Fruit fly (Drosophila melanogaster) whole organism, embryonic: Measurements from ENCODE around the gene Noa36.
A peak's percentile ranks its signal among the peaks of the same experiment; 100 is the strongest.

ENCODE experiments used
- C15 ChIP-seq: fragments of 200-800 bp; sonication (Bioruptor generic); IDR thresholded peaks from 3 replicates; pipeline ENCODE4 v1.3.6; 2022; ENCODE audit warnings: missing biosample characterization, missing genetic modification characterization
- CG10267 ChIP-seq: fragments of 200-800 bp; sonication (Bioruptor generic); optimal IDR thresholded peaks from 2 replicates; lab custom pipeline; 2018; ENCODE audit warnings: missing biosample characterization, mild to moderate bottlenecking, missing genetic modification characterization, moderate library complexity
- CG11093 ChIP-seq: fragments of 200-800 bp; sonication (Bioruptor generic); IDR thresholded peaks from 3 replicates; pipeline ENCODE4 v1.3.6; 2022; ENCODE audit warnings: missing biosample characterization, missing genetic modification characterization
- CG11398 ChIP-seq: fragments of 200-800 bp; sonication (Bioruptor generic); optimal IDR thresholded peaks from 2 replicates; lab custom pipeline; 2016; ENCODE audit warnings: missing biosample characterization, missing genetic modification characterization
- CG11504 ChIP-seq: fragments of 200-800 bp; sonication (Bioruptor generic); optimal IDR thresholded peaks from 3 replicates; lab custom pipeline; 2019; ENCODE audit warnings: missing biosample characterization, mild to moderate bottlenecking, missing genetic modification characterization, moderate library complexity
- CG11695 ChIP-seq: fragments of 200-800 bp; sonication (Bioruptor generic); IDR thresholded peaks from 3 replicates; pipeline ENCODE4 v1.3.6; 2022; ENCODE audit warnings: missing biosample characterization, missing genetic modification characterization
- CG11696 ChIP-seq: fragments of 200-800 bp; sonication (Bioruptor generic); IDR thresholded peaks from 2 replicates; pipeline ENCODE4 v1.3.6; 2022; ENCODE audit warnings: missing biosample characterization, missing genetic modification characterization
- CG12391 ChIP-seq: fragments of 200-800 bp; sonication (Bioruptor generic); optimal IDR thresholded peaks from 3 replicates; lab custom pipeline; 2018; ENCODE audit warnings: missing biosample characterization, mild to moderate bottlenecking, missing genetic modification characterization, moderate library complexity
- CG13123 ChIP-seq: fragments of 200-800 bp; sonication (Bioruptor generic); optimal IDR thresholded peaks from 2 replicates; lab custom pipeline; 2016; ENCODE audit warnings: missing biosample characterization, missing genetic modification characterization
- CG14710 ChIP-seq: fragments of 200-800 bp; sonication (Bioruptor generic); optimal IDR thresholded peaks from 3 replicates; lab custom pipeline; 2019; ENCODE audit warnings: missing biosample characterization, mild to moderate bottlenecking, missing genetic modification characterization, moderate library complexity
- CG18262 ChIP-seq: fragments of 200-800 bp; optimal IDR thresholded peaks from 3 replicates; lab custom pipeline; 2019; ENCODE audit warnings: missing biosample characterization, mild to moderate bottlenecking, missing genetic modification characterization, moderate library complexity
- CG2202 ChIP-seq: fragments of 200-800 bp; sonication (Bioruptor generic); optimal IDR thresholded peaks from 2 replicates; lab custom pipeline; 2018; ENCODE audit warnings: missing biosample characterization, mild to moderate bottlenecking, missing genetic modification characterization
- CG31365 ChIP-seq: fragments of 200-800 bp; sonication (Bioruptor generic); optimal IDR thresholded peaks from 2 replicates; lab custom pipeline; 2018; ENCODE audit warnings: missing biosample characterization, mild to moderate bottlenecking, missing genetic modification characterization
- CG31441 ChIP-seq: fragments of 200-800 bp; sonication (Bioruptor generic); IDR thresholded peaks from 2 replicates; pipeline ENCODE4 v1.3.6; 2022; ENCODE audit warnings: missing biosample characterization, missing genetic modification characterization
- CG4360 ChIP-seq: fragments of 200-800 bp; sonication (Bioruptor generic); IDR thresholded peaks from 2 replicates; pipeline ENCODE4 v1.3.6; 2022; ENCODE audit warnings: missing biosample characterization, missing genetic modification characterization
- CG4404 ChIP-seq: fragments of 200-800 bp; sonication (Bioruptor generic); IDR thresholded peaks from 2 replicates; pipeline ENCODE4 v1.3.6; 2022; ENCODE audit warnings: missing biosample characterization, missing genetic modification characterization
- CkIIα-i1 ChIP-seq: fragments of 200-800 bp; sonication (Bioruptor generic); IDR thresholded peaks from 2 replicates; pipeline ENCODE4 v1.3.6; 2022; ENCODE audit warnings: missing biosample characterization, missing genetic modification characterization
- Dbx ChIP-seq: fragments of 200-800 bp; sonication (Bioruptor generic); IDR thresholded peaks from 3 replicates; pipeline ENCODE4 v1.3.6; 2022; ENCODE audit warnings: missing biosample characterization, missing genetic modification characterization
- Dref ChIP-seq: fragments of 200-800 bp; sonication (Bioruptor generic); IDR thresholded peaks from 2 replicates; pipeline ENCODE4 v1.3.6; 2022; ENCODE audit warnings: missing biosample characterization, missing genetic modification characterization
- HLH54F ChIP-seq: fragments of 200-800 bp; sonication (Bioruptor generic); optimal IDR thresholded peaks from 3 replicates; lab custom pipeline; 2016; ENCODE audit warnings: missing biosample characterization, missing genetic modification characterization
- Hr51 ChIP-seq, 2 experiments: fragments of 200-800 bp; sonication (Bioruptor generic); optimal IDR thresholded peaks; 2 replicates in 1 of 2; 3 replicates in 1 of 2; lab custom pipeline; 2016 to 2018; ENCODE audit warnings: missing biosample characterization in 2 of 2, missing genetic modification characterization in 2 of 2, mild to moderate bottlenecking in 1 of 2, moderate library complexity in 1 of 2
- MBD-R2 ChIP-seq: fragments of 200-800 bp; sonication (Bioruptor generic); IDR thresholded peaks from 2 replicates; pipeline ENCODE4 v1.3.6; 2022; ENCODE audit warnings: missing biosample characterization, missing genetic modification characterization
- Poxn ChIP-seq: fragments of 200-800 bp; sonication (Bioruptor generic); IDR thresholded peaks from 2 replicates; pipeline ENCODE4 v1.3.6; 2022; ENCODE audit warnings: missing biosample characterization, missing genetic modification characterization
- Stat92E ChIP-seq, 3 experiments: fragments of >200 bp in 2 of 3; fragments of 200-800 bp in 1 of 3; sonication (Bioruptor generic) in 1 of 3; optimal IDR thresholded peaks; 2 replicates each; lab custom pipeline; 2017 to 2019; ENCODE audit warnings: missing biosample characterization in 3 of 3, missing genetic modification characterization in 3 of 3, mild to moderate bottlenecking in 1 of 3, moderate library complexity in 1 of 3
- abd-A ChIP-seq: fragments of 200-800 bp; sonication (Bioruptor generic); optimal IDR thresholded peaks from 3 replicates; lab custom pipeline; 2019; ENCODE audit warnings: missing biosample characterization, mild to moderate bottlenecking, missing genetic modification characterization, moderate library complexity
- ac ChIP-seq: fragments of 200-800 bp; sonication (Bioruptor generic); optimal IDR thresholded peaks from 3 replicates; lab custom pipeline; 2017; ENCODE audit warnings: missing biosample characterization, mild to moderate bottlenecking, missing genetic modification characterization
- aop ChIP-seq: fragments of 200-800 bp; sonication (Bioruptor generic); IDR thresholded peaks from 2 replicates; pipeline ENCODE4 v1.3.6; 2022; ENCODE audit warnings: missing biosample characterization, missing genetic modification characterization
- ara ChIP-seq: fragments of 200-800 bp; sonication (Bioruptor generic); IDR thresholded peaks from 2 replicates; pipeline ENCODE4 v1.3.6; 2022; ENCODE audit warnings: missing biosample characterization, missing genetic modification characterization
- ase ChIP-seq: fragments of 200-800 bp; sonication (Bioruptor generic); IDR thresholded peaks from 3 replicates; pipeline ENCODE4 v1.3.6; 2022; ENCODE audit warnings: missing biosample characterization, missing genetic modification characterization
- bigmax ChIP-seq: fragments of 200-800 bp; sonication (Bioruptor generic); optimal IDR thresholded peaks from 2 replicates; lab custom pipeline; 2018; ENCODE audit warnings: missing biosample characterization, mild to moderate bottlenecking, missing genetic modification characterization
- chm ChIP-seq: fragments of 200-800 bp; sonication (Bioruptor generic); IDR thresholded peaks from 2 replicates; pipeline ENCODE4 v1.3.6; 2022; ENCODE audit warnings: missing biosample characterization, missing genetic modification characterization
- ci ChIP-seq: fragments of 200-800 bp; sonication (Bioruptor generic); IDR thresholded peaks from 3 replicates; pipeline ENCODE4 v1.3.6; 2022; ENCODE audit warnings: missing biosample characterization, missing genetic modification characterization
- croc ChIP-seq: fragments of 200-800 bp; sonication (Bioruptor generic); conservative IDR thresholded peaks from 3 replicates; pipeline ENCODE4 v1.3.6; 2022; ENCODE audit warnings: missing biosample characterization, missing genetic modification characterization
- dmrt99B ChIP-seq: fragments of 200-800 bp; sonication (Bioruptor generic); optimal IDR thresholded peaks from 2 replicates; lab custom pipeline; 2018; ENCODE audit warnings: missing biosample characterization, mild to moderate bottlenecking, missing genetic modification characterization, moderate library complexity
- dysf ChIP-seq: fragments of 200-800 bp; sonication (Bioruptor generic); IDR thresholded peaks from 3 replicates; pipeline ENCODE4 v1.3.6; 2022; ENCODE audit warnings: missing biosample characterization, missing genetic modification characterization
- fd64A ChIP-seq: fragments of 200-800 bp; sonication (Bioruptor generic); optimal IDR thresholded peaks from 3 replicates; lab custom pipeline; 2018; ENCODE audit warnings: missing biosample characterization, mild to moderate bottlenecking, missing genetic modification characterization
- lab ChIP-seq: fragments of 200-800 bp; sonication (Bioruptor generic); optimal IDR thresholded peaks from 3 replicates; lab custom pipeline; 2017; ENCODE audit warnings: missing biosample characterization, missing genetic modification characterization, mild to moderate bottlenecking, moderate library complexity, missing genetic modification reagents
- lola ChIP-seq, 3 experiments: fragments of >200 bp in 2 of 3; fragments of 200-800 bp in 1 of 3; sonication (Bioruptor generic) in 1 of 3; optimal IDR thresholded peaks; 2 replicates each; lab custom pipeline; 2017 to 2019; ENCODE audit warnings: missing biosample characterization in 3 of 3, missing genetic modification characterization in 3 of 3, mild to moderate bottlenecking in 1 of 3, moderate library complexity in 1 of 3
- mirr ChIP-seq: fragments of 200-800 bp; sonication (Bioruptor generic); optimal IDR thresholded peaks from 3 replicates; lab custom pipeline; 2018; ENCODE audit warnings: missing biosample characterization, mild to moderate bottlenecking, missing genetic modification characterization
- nerfin-1 ChIP-seq: fragments of 200-800 bp; sonication (Bioruptor generic); optimal IDR thresholded peaks from 3 replicates; lab custom pipeline; 2019; ENCODE audit warnings: missing biosample characterization, mild to moderate bottlenecking, missing genetic modification characterization, moderate library complexity
- phol ChIP-seq: fragments of 200-800 bp; sonication (Bioruptor generic); optimal IDR thresholded peaks from 3 replicates; lab custom pipeline; 2018; ENCODE audit warnings: missing biosample characterization, mild to moderate bottlenecking, missing genetic modification characterization, moderate library complexity
- pros ChIP-seq: fragments of 200-800 bp; sonication (Bioruptor generic); optimal IDR thresholded peaks from 3 replicates; lab custom pipeline; 2019; ENCODE audit warnings: missing biosample characterization, mild to moderate bottlenecking, missing genetic modification characterization, moderate library complexity
- pzg ChIP-seq: fragments of 200-800 bp; sonication (Bioruptor generic); optimal IDR thresholded peaks from 3 replicates; lab custom pipeline; 2018; ENCODE audit warnings: missing biosample characterization, mild to moderate bottlenecking, missing genetic modification characterization, moderate library complexity
- seq ChIP-seq: fragments of 200-800 bp; sonication (Bioruptor generic); IDR thresholded peaks from 2 replicates; pipeline ENCODE4 v1.3.6; 2022; ENCODE audit warnings: missing biosample characterization, missing genetic modification characterization
- sima ChIP-seq: fragments of 200-800 bp; sonication (Bioruptor generic); optimal IDR thresholded peaks from 2 replicates; lab custom pipeline; 2016; ENCODE audit warnings: missing biosample characterization, missing genetic modification characterization
- slou ChIP-seq: fragments of 200-800 bp; sonication (Bioruptor generic); optimal IDR thresholded peaks from 3 replicates; lab custom pipeline; 2016; ENCODE audit warnings: missing biosample characterization, missing genetic modification characterization
- slp2 ChIP-seq: fragments of 200-800 bp; sonication (Bioruptor generic); optimal IDR thresholded peaks from 2 replicates; lab custom pipeline; 2016; ENCODE audit warnings: missing biosample characterization, missing genetic modification characterization
- stc ChIP-seq: fragments of 200-800 bp; sonication (Bioruptor generic); IDR thresholded peaks from 2 replicates; pipeline ENCODE4 v1.3.6; 2022; ENCODE audit warnings: missing biosample characterization, missing genetic modification characterization
- zfh2 ChIP-seq: fragments of 200-800 bp; sonication (Bioruptor generic); optimal IDR thresholded peaks from 2 replicates; lab custom pipeline; 2016; ENCODE audit warnings: missing biosample characterization, missing genetic modification characterization

Noa36 gene

DNA sequence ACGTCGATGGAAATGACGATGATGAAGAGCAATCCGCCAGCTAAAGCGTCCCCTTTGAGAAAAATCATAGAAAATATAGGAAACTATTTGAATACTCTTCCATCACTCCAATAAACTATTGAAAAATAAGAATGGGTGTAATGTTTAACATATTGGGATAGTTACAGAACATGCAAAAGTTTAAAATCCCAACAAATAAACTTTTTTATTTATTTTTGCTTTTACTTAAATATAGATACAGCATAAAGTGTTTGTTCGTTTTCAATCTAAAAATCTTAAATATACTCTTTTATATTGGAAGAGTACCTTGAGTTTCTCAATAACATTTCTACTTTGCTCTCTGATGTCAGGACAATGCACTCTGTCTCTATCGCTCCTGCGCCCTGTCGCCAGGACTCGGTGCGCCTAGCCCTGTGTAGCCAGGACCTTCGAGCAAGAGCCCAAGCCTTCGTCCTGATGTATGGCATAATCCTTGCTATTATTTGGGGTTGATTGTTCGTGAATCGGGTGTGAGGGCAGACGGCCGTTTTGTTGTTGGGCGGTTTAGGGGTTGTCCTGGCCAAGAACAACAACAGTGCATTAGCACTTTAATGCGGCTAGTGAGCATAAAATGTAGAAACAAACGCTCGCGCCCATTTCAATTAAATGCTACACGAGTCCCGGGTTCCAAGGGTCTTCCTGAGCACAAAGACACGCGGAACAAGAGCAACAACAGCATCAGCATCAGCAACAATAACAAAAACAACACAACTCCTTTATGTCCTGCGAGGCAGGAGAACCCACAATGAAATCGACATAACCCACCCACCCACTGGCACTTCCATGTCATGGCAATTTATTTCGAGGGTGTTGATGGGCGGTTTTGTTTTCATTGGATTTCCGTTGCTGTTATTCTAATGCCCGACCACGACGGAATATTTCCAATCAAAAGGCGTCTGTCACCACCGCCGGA is 26.1 kb downstream of the Noa36 start (continued):
- no peak for TF ChIP-seq CG11093 (GFP tag; lab: Robert Waterston, UW)
- TF ChIP-seq nerfin-1 (tag; lab: Kevin White, UChicago): peak; percentile 8
- peak; percentile 89 for TF ChIP-seq pros (GFP tag; lab: Kevin White, UChicago)
- TF ChIP-seq slp2 (GFP tag; lab: Kevin White, UChicago): no peak
- no peak for TF ChIP-seq ara
- TF ChIP-seq CG14710: peak; percentile 40
- no peak for TF ChIP-seq Stat92E (GFP tag; optimal IDR thresholded peaks at IDR 0.05; lab: Kevin White, UChicago)
- no peak for TF ChIP-seq ac
- peak; percentile 6 for TF ChIP-seq abd-A (tag; lab: Kevin White, UChicago)
- TF ChIP-seq Poxn (GFP tag; lab: Robert Waterston, UW): no peak
- peak; percentile 5 for TF ChIP-seq mirr (GFP tag; lab: Kevin White, UChicago)
- no peak for TF ChIP-seq lab
- TF ChIP-seq pzg: no peak
- TF ChIP-seq sima (GFP tag; lab: Kevin White, UChicago): no peak
- TF ChIP-seq CG12391 (tag; lab: Kevin White, UChicago): peak; percentile 2
- TF ChIP-seq chm (GFP tag; lab: Robert Waterston, UW): no peak
- no peak for TF ChIP-seq CkIIα-i1 (GFP tag; lab: Robert Waterston, UW)
- no peak for TF ChIP-seq ase (GFP tag; lab: Robert Waterston, UW)
- TF ChIP-seq stc (GFP tag; lab: Robert Waterston, UW): no peak
- no peak for TF ChIP-seq CG2202 (tag; lab: Kevin White, UChicago)
- TF ChIP-seq phol (tag; lab: Kevin White, UChicago): peak; percentile 19
- TF ChIP-seq fd64A (GFP tag; lab: Kevin White, UChicago): no peak
- TF ChIP-seq CG13123 (GFP tag; lab: Kevin White, UChicago): no peak
- TF ChIP-seq CG11695 (GFP tag; lab: Robert Waterston, UW): no peak
- TF ChIP-seq C15 (GFP tag; lab: Robert Waterston, UW): no peak
- TF ChIP-seq CG4404: no peak
- TF ChIP-seq aop (GFP tag; lab: Robert Waterston, UW): no peak
- TF ChIP-seq Dref (GFP tag; lab: Robert Waterston, UW): no peak
- TF ChIP-seq CG18262: peak; percentile 20
- no peak for TF ChIP-seq CG11696
- TF ChIP-seq MBD-R2 (GFP tag; lab: Robert Waterston, UW): no peak
- TF ChIP-seq zfh2 (GFP tag; lab: Kevin White, UChicago): no peak
- TF ChIP-seq croc (GFP tag; lab: Robert Waterston, UW): no peak
- TF ChIP-seq lola (GFP tag; optimal IDR thresholded peaks at IDR 0.05; lab: Kevin White, UChicago): peak in 1 of 3 experiments; percentile 35
- TF ChIP-seq Dbx (GFP tag; lab: Robert Waterston, UW): no peak
- TF ChIP-seq bigmax (GFP tag; lab: Kevin White, UChicago): no peak
- TF ChIP-seq HLH54F (GFP tag; lab: Kevin White, UChicago): no peak
- TF ChIP-seq slou (GFP tag; lab: Kevin White, UChicago): no peak
- TF ChIP-seq CG10267 (tag; lab: Kevin White, UChicago): peak; percentile 32
- TF ChIP-seq ci (GFP tag; lab: Robert Waterston, UW): no peak
- no peak for TF ChIP-seq CG31441 (GFP tag; lab: Robert Waterston, UW)
- no peak for TF ChIP-seq CG31365 (tag; lab: Kevin White, UChicago)
- peak; percentile 38 for TF ChIP-seq CG11504 (tag; lab: Kevin White, UChicago)
- TF ChIP-seq dysf (GFP tag; lab: Robert Waterston, UW): no peak
- peak; percentile 14; the same call in 1 of the 2 replicates for TF ChIP-seq seq (GFP tag; lab: Robert Waterston, UW)
- peak; percentile 77 for TF ChIP-seq CG4360 (GFP tag; lab: Robert Waterston, UW)
- no peak for TF ChIP-seq Hr51 (GFP tag; optimal IDR thresholded peaks at IDR 0.05; lab: Kevin White, UChicago)
- peak; percentile 33 for TF ChIP-seq dmrt99B (tag; lab: Kevin White, UChicago)
- no peak for TF ChIP-seq CG11398 (GFP tag; lab: Kevin White, UChicago)
